Worm (Caenorhabditis elegans) whole organism, early embryonic: ENCODE results near the gene srw-100.

ENCODE experiments used
- B0310.2 ChIP-seq: sonication (generic microtip); optimal IDR thresholded peaks from 2 replicates; lab custom pipeline; 2016; ENCODE audit warnings: mild to moderate bottlenecking, missing genetic modification characterization, missing compliant biosample characterization
- F13C5.2 ChIP-seq: sonication (generic microtip); optimal IDR thresholded peaks from 2 replicates; lab custom pipeline; 2017; ENCODE audit warnings: mild to moderate bottlenecking, missing genetic modification characterization, inconsistent platforms, missing compliant biosample characterization
- aly-1 ChIP-seq: sonication (generic microtip); optimal IDR thresholded peaks from 2 replicates; lab custom pipeline; 2016; ENCODE audit warnings: missing genetic modification characterization, missing compliant biosample characterization
- ama-1 ChIP-seq: fragments of 150-350 bp; optimal IDR thresholded peaks from 2 replicates; lab custom pipeline; 2014
- ceh-13 ChIP-seq: fragments of 200-800 bp; sonication (Bioruptor generic); optimal IDR thresholded peaks from 2 replicates; lab custom pipeline; 2018; ENCODE audit warnings: mild to moderate bottlenecking, missing genetic modification characterization, missing compliant biosample characterization
- ceh-36 ChIP-seq: sonication (generic microtip); optimal IDR thresholded peaks from 2 replicates; lab custom pipeline; 2016; ENCODE audit warnings: missing genetic modification characterization, inconsistent platforms, missing compliant biosample characterization
- ets-7 ChIP-seq: sonication (generic microtip); optimal IDR thresholded peaks from 2 replicates; lab custom pipeline; 2016; ENCODE audit warnings: missing genotype, missing genetic modification characterization, missing compliant biosample characterization
- flt-1 ChIP-seq: fragments of 200-800 bp; sonication (Bioruptor generic); IDR thresholded peaks from 2 replicates; pipeline ENCODE4 v1.3.6; 2022; ENCODE audit warnings: missing genetic modification characterization, missing compliant biosample characterization
- hmbx-1 ChIP-seq: sonication (generic microtip); optimal IDR thresholded peaks from 2 replicates; lab custom pipeline; 2016; ENCODE audit warnings: mild to moderate bottlenecking, missing genetic modification characterization, missing compliant biosample characterization
- hmg-4 ChIP-seq: fragments of 200-800 bp; sonication (Bioruptor generic); optimal IDR thresholded peaks from 2 replicates; lab custom pipeline; 2018; ENCODE audit warnings: mild to moderate bottlenecking, missing genetic modification characterization, missing compliant biosample characterization
- hnd-1 ChIP-seq: sonication (generic microtip); optimal IDR thresholded peaks from 2 replicates; lab custom pipeline; 2016; ENCODE audit warnings: missing genetic modification characterization, missing compliant biosample characterization
- pes-1 ChIP-seq: fragments of 200-800 bp; sonication (Bioruptor generic); IDR thresholded peaks from 2 replicates; pipeline ENCODE4 v1.3.6; 2022; ENCODE audit warnings: missing genetic modification reagents, missing genetic modification characterization, missing compliant biosample characterization
- scrt-1 ChIP-seq: fragments of 200-800 bp; sonication (Bioruptor generic); IDR thresholded peaks from 2 replicates; pipeline ENCODE4 v1.3.6; 2022; ENCODE audit warnings: missing genetic modification characterization, missing compliant biosample characterization
- sea-1 ChIP-seq: fragments of 200-800 bp; sonication (Bioruptor generic); conservative IDR thresholded peaks from 2 replicates; pipeline ENCODE4 v1.3.6; 2022; ENCODE audit warnings: missing genetic modification characterization, missing compliant biosample characterization
- tbx-11 ChIP-seq: fragments of 200-800 bp; sonication (Bioruptor generic); IDR thresholded peaks from 2 replicates; pipeline ENCODE4 v1.3.6; 2022; ENCODE audit warnings: missing genetic modification characterization, missing compliant biosample characterization
- tbx-37 ChIP-seq: fragments of 200-800 bp; sonication (Bioruptor generic); conservative IDR thresholded peaks from 2 replicates; pipeline ENCODE4 v1.3.6; 2022; ENCODE audit warnings: missing genetic modification reagents, missing genetic modification characterization, missing compliant biosample characterization
- tra-4 ChIP-seq: sonication (generic microtip); optimal IDR thresholded peaks from 2 replicates; lab custom pipeline; 2017; ENCODE audit warnings: missing genetic modification characterization, missing compliant biosample characterization

The srw-100 gene

ce11 chrV:1741074-1741473 is 30.1 kb downstream of the srw-100 start, which contains the start of gene srab-25:
Gene srab-25, minus strand, starts transcription at chrV:1741174.
- no peak for TF ChIP-seq ceh-13 (GFP tag; lab: Kevin White, UChicago)
- TF ChIP-seq flt-1 (GFP tag; lab: Robert Waterston, UW), result no peak
- TF ChIP-seq sea-1 (GFP tag; lab: Robert Waterston, UW), result no peak
- TF ChIP-seq hmg-4 (GFP tag; lab: Kevin White, UChicago), result no peak
- no peak for TF ChIP-seq tbx-37 (GFP tag; lab: Robert Waterston, UW)

- TF ChIP-seq ceh-36 (tag; lab: Kevin White, UChicago) (peak; percentile 38), aly-1 (no peak), ets-7 (tag; lab: Kevin White, UChicago) (no peak), flt-1 (GFP tag; lab: Robert Waterston, UW) (no peak)
Observed at ce11 chrV:1743205-1743870, 32.3 kb downstream of the srw-100 start, which contains the start of gene nhr-256. Gene nhr-256, plus strand, starts transcription at chrV:1743771.

- TF ChIP-seq ceh-36 (tag; lab: Kevin White, UChicago), result no peak
- TF ChIP-seq ama-1 (lab: Kevin White, UChicago), result no peak
- TF ChIP-seq ceh-13 (GFP tag; lab: Kevin White, UChicago), result no peak
- no peak for TF ChIP-seq ets-7 (tag; lab: Kevin White, UChicago)
- no peak for TF ChIP-seq scrt-1 (GFP tag; lab: Robert Waterston, UW)
- no peak for TF ChIP-seq hnd-1 (tag; lab: Kevin White, UChicago)
- no peak for TF ChIP-seq flt-1 (GFP tag; lab: Robert Waterston, UW)
Observed at ce11 chrV:1749053-1749452, 38.0 kb downstream of the srw-100 start, which contains the start of gene ZK697.8. Gene ZK697.8, minus strand, starts transcription at chrV:1749153.

ce11 chrV:1751449-1751848 is 40.4 kb downstream of the srw-100 start, which contains the start of gene srh-199:
Gene srh-199, minus strand, starts transcription at chrV:1751549.
- TF ChIP-seq hmbx-1 (no peak), hnd-1 (tag; lab: Kevin White, UChicago) (no peak), F13C5.2 (tag; lab: Kevin White, UChicago) (no peak), sea-1 (GFP tag; lab: Robert Waterston, UW) (no peak), flt-1 (GFP tag; lab: Robert Waterston, UW) (no peak), tra-4 (tag; lab: Kevin White, UChicago) (no peak), ceh-36 (tag; lab: Kevin White, UChicago) (no peak), ama-1 (lab: Kevin White, UChicago) (no peak), tbx-37 (GFP tag; lab: Robert Waterston, UW) (no peak), aly-1 (no peak), tbx-11 (GFP tag; lab: Robert Waterston, UW) (no peak), pes-1 (GFP tag; lab: Robert Waterston, UW) (no peak), scrt-1 (GFP tag; lab: Robert Waterston, UW) (no peak), B0310.2 (tag; lab: Kevin White, UChicago) (no peak)

- TF ChIP-seq tra-4 (tag; lab: Kevin White, UChicago) (no peak), ets-7 (tag; lab: Kevin White, UChicago) (no peak), B0310.2 (tag; lab: Kevin White, UChicago) (no peak), scrt-1 (GFP tag; lab: Robert Waterston, UW) (no peak), ama-1 (lab: Kevin White, UChicago) (no peak), hmg-4 (GFP tag; lab: Kevin White, UChicago) (no peak), flt-1 (GFP tag; lab: Robert Waterston, UW) (no peak), F13C5.2 (tag; lab: Kevin White, UChicago) (no peak), hnd-1 (tag; lab: Kevin White, UChicago) (no peak), sea-1 (GFP tag; lab: Robert Waterston, UW) (no peak), tbx-37 (GFP tag; lab: Robert Waterston, UW) (no peak)
Observed at ce11 chrV:1752496-1752895, 41.5 kb downstream of the srw-100 start, which contains the start of gene ZK697.1. Gene ZK697.1, plus strand, starts transcription at chrV:1752796.

- TF ChIP-seq hmbx-1 (no peak), flt-1 (GFP tag; lab: Robert Waterston, UW) (no peak), sea-1 (GFP tag; lab: Robert Waterston, UW) (no peak), hnd-1 (tag; lab: Kevin White, UChicago) (no peak), pes-1 (GFP tag; lab: Robert Waterston, UW) (no peak), ceh-36 (tag; lab: Kevin White, UChicago) (no peak), scrt-1 (GFP tag; lab: Robert Waterston, UW) (no peak)
Observed at ce11 chrV:1755589-1755988, 44.6 kb downstream of the srw-100 start, which contains the start of gene ZK697.14. Gene ZK697.14, minus strand, starts transcription at chrV:1755689.

ce11 chrV:1756099-1756498 is 45.1 kb downstream of the srw-100 start:
- TF ChIP-seq B0310.2 (tag; lab: Kevin White, UChicago), result no peak
- no peak for TF ChIP-seq sea-1 (GFP tag; lab: Robert Waterston, UW)
- no peak for TF ChIP-seq hnd-1 (tag; lab: Kevin White, UChicago)

ce11 chrV:1756856-1757255 is 45.8 kb downstream of the srw-100 start, which contains the start of gene clec-204:
Gene clec-204, plus strand, starts transcription at chrV:1757156.
- TF ChIP-seq tra-4 (tag; lab: Kevin White, UChicago) (no peak), F13C5.2 (tag; lab: Kevin White, UChicago) (no peak), hnd-1 (tag; lab: Kevin White, UChicago) (no peak), B0310.2 (tag; lab: Kevin White, UChicago) (no peak), aly-1 (no peak), ets-7 (tag; lab: Kevin White, UChicago) (no peak), tbx-37 (GFP tag; lab: Robert Waterston, UW) (no peak), ceh-13 (GFP tag; lab: Kevin White, UChicago) (no peak)
